Worm (Caenorhabditis elegans) whole organism, young adult: ENCODE data around the gene F27D9.12.

ENCODE experiments used
- B0019.2 ChIP-seq: fragments of 200-800 bp; sonication (Bioruptor generic); conservative IDR thresholded peaks from 2 replicates; pipeline ENCODE4 v1.3.6; 2022; ENCODE audit warnings: missing genetic modification reagents, missing genetic modification characterization, missing compliant biosample characterization
- B0035.1 ChIP-seq: sonication (generic microtip); optimal IDR thresholded peaks from 2 replicates; lab custom pipeline; 2016; ENCODE audit warnings: missing genetic modification characterization, mild to moderate bottlenecking, missing compliant biosample characterization, missing genotype, missing genetic modification reagents
- F39B2.1 ChIP-seq: fragments of 200-800 bp; sonication (Bioruptor generic); IDR thresholded peaks from 2 replicates; pipeline ENCODE4 v1.3.6; 2022; ENCODE audit warnings: missing genetic modification reagents, missing genetic modification characterization, missing compliant biosample characterization
- F49E8.2 ChIP-seq: sonication (generic microtip); optimal IDR thresholded peaks from 3 replicates; lab custom pipeline; 2017; ENCODE audit warnings: missing genetic modification characterization, mild to moderate bottlenecking, missing compliant biosample characterization, antibody characterized with exemption, moderate library complexity; ENCODE audit not compliant: insufficient read depth
- F52B5.7 ChIP-seq: sonication (generic microtip); optimal IDR thresholded peaks from 2 replicates; lab custom pipeline; 2016; ENCODE audit warnings: mild to moderate bottlenecking, missing genetic modification characterization, missing compliant biosample characterization
- F55B11.4 ChIP-seq: sonication (generic microtip); optimal IDR thresholded peaks from 2 replicates; lab custom pipeline; 2016; ENCODE audit warnings: missing compliant biosample characterization, missing genetic modification characterization, borderline replicate concordance; ENCODE audit not compliant: insufficient read depth
- F57C9.4 ChIP-seq: sonication (generic microtip); optimal IDR thresholded peaks from 2 replicates; lab custom pipeline; 2017; ENCODE audit warnings: mild to moderate bottlenecking, missing genetic modification characterization, missing compliant biosample characterization
- Y53G8AR.9 ChIP-seq: fragments of 200-800 bp; sonication (Bioruptor generic); conservative IDR thresholded peaks from 2 replicates; pipeline ENCODE4 v1.3.6; 2022; ENCODE audit warnings: missing genetic modification reagents, missing genetic modification characterization, missing compliant biosample characterization
- Y67H2A.10 ChIP-seq: fragments of 200-800 bp; sonication (Bioruptor generic); conservative IDR thresholded peaks from 2 replicates; pipeline ENCODE4 v1.3.6; 2022; ENCODE audit warnings: missing genetic modification reagents, missing genetic modification characterization, missing compliant biosample characterization
- akir-1 ChIP-seq: fragments of 200-800 bp; sonication (Bioruptor generic); optimal IDR thresholded peaks from 2 replicates; lab custom pipeline; 2018; ENCODE audit warnings: mild to moderate bottlenecking, missing genetic modification characterization, moderate library complexity, missing compliant biosample characterization
- athp-1 ChIP-seq: sonication (generic microtip); optimal IDR thresholded peaks from 2 replicates; lab custom pipeline; 2017; ENCODE audit warnings: mild to moderate bottlenecking, missing genetic modification characterization, missing compliant biosample characterization
- attf-5 ChIP-seq: fragments of 200-800 bp; sonication (Bioruptor generic); optimal IDR thresholded peaks from 2 replicates; lab custom pipeline; 2018; ENCODE audit warnings: mild to moderate bottlenecking, missing genetic modification characterization, missing compliant biosample characterization
- attf-6 ChIP-seq: fragments of 200-800 bp; sonication (Bioruptor generic); IDR thresholded peaks from 2 replicates; pipeline ENCODE4 v1.3.6; 2022; ENCODE audit warnings: missing genetic modification reagents, missing genetic modification characterization, missing compliant biosample characterization
- bed-2 ChIP-seq: fragments of 200-800 bp; sonication (Bioruptor generic); IDR thresholded peaks from 2 replicates; pipeline ENCODE4 v1.3.6; 2022; ENCODE audit warnings: missing genetic modification reagents, missing genetic modification characterization, missing compliant biosample characterization
- cebp-2 ChIP-seq: fragments of 200-800 bp; sonication (Bioruptor generic); IDR thresholded peaks from 2 replicates; pipeline ENCODE4 v1.3.6; 2022; ENCODE audit warnings: missing genetic modification characterization, missing compliant biosample characterization
- ceh-100 ChIP-seq: fragments of 200-800 bp; sonication (Bioruptor generic); IDR thresholded peaks from 2 replicates; pipeline ENCODE4 v1.3.6; 2022; ENCODE audit warnings: missing genetic modification reagents, missing genetic modification characterization, missing compliant biosample characterization
- ceh-40 ChIP-seq: fragments of 200-800 bp; sonication (Bioruptor generic); IDR thresholded peaks from 2 replicates; pipeline ENCODE4 v1.3.6; 2022; ENCODE audit warnings: missing genetic modification characterization, missing compliant biosample characterization
- ceh-79 ChIP-seq: sonication (generic microtip); optimal IDR thresholded peaks from 2 replicates; lab custom pipeline; 2017; ENCODE audit warnings: mild to moderate bottlenecking, missing genetic modification characterization, missing compliant biosample characterization
- dpff-1 ChIP-seq: sonication (generic microtip); optimal IDR thresholded peaks from 2 replicates; lab custom pipeline; 2017; ENCODE audit warnings: mild to moderate bottlenecking, missing genetic modification characterization, missing compliant biosample characterization
- egrh-3 ChIP-seq: fragments of 200-800 bp; sonication (Bioruptor generic); IDR thresholded peaks from 2 replicates; pipeline ENCODE4 v1.3.6; 2022; ENCODE audit warnings: missing genetic modification reagents, missing genetic modification characterization, missing compliant biosample characterization
- ekl-4 ChIP-seq: fragments of 200-800 bp; sonication (Bioruptor generic); IDR thresholded peaks from 2 replicates; pipeline ENCODE4 v1.3.6; 2022; ENCODE audit warnings: missing genetic modification reagents, missing genetic modification characterization, missing compliant biosample characterization
- let-526 ChIP-seq: fragments of 200-800 bp; sonication (Bioruptor generic); IDR thresholded peaks from 2 replicates; pipeline ENCODE4 v1.3.6; 2022; ENCODE audit warnings: missing genetic modification reagents, missing genetic modification characterization, missing compliant biosample characterization
- lin-26 ChIP-seq: fragments of 200-800 bp; sonication (Bioruptor generic); IDR thresholded peaks from 2 replicates; pipeline ENCODE4 v1.3.6; 2022; ENCODE audit warnings: missing genetic modification reagents, missing genetic modification characterization, missing compliant biosample characterization
- lin-40 ChIP-seq: sonication (generic microtip); optimal IDR thresholded peaks from 2 replicates; lab custom pipeline; 2016; ENCODE audit warnings: missing genetic modification characterization, mild to moderate bottlenecking, missing compliant biosample characterization, missing genotype, missing genetic modification reagents
- lir-1 ChIP-seq: fragments of 200-800 bp; sonication (Bioruptor generic); conservative IDR thresholded peaks from 2 replicates; pipeline ENCODE4 v1.3.6; 2022; ENCODE audit warnings: missing genetic modification reagents, missing genetic modification characterization, missing compliant biosample characterization
- nfya-2 ChIP-seq: fragments of 200-800 bp; sonication (Bioruptor generic); IDR thresholded peaks from 2 replicates; pipeline ENCODE4 v1.3.6; 2022; ENCODE audit warnings: missing genetic modification reagents, missing genetic modification characterization, missing compliant biosample characterization
- nhr-120 ChIP-seq: fragments of 200-800 bp; sonication (Bioruptor generic); IDR thresholded peaks from 2 replicates; pipeline ENCODE4 v1.3.6; 2022; ENCODE audit warnings: missing genetic modification characterization, missing compliant biosample characterization
- nhr-179 ChIP-seq: sonication (generic microtip); optimal IDR thresholded peaks from 2 replicates; lab custom pipeline; 2016; ENCODE audit warnings: mild to moderate bottlenecking, missing genetic modification characterization, missing compliant biosample characterization
- nhr-90 ChIP-seq: sonication (generic microtip); optimal IDR thresholded peaks from 2 replicates; lab custom pipeline; 2016; ENCODE audit warnings: missing genotype, mild to moderate bottlenecking, missing genetic modification characterization, missing compliant biosample characterization
- pbrm-1 ChIP-seq: fragments of 200-800 bp; sonication (Bioruptor generic); IDR thresholded peaks from 2 replicates; pipeline ENCODE4 v1.3.6; 2022; ENCODE audit warnings: missing genetic modification reagents, missing genetic modification characterization, missing compliant biosample characterization
- sdz-38 ChIP-seq: sonication (generic microtip); optimal IDR thresholded peaks from 2 replicates; lab custom pipeline; 2016; ENCODE audit warnings: missing genotype, missing genetic modification characterization, missing compliant biosample characterization
- sea-2 ChIP-seq: fragments of 200-800 bp; sonication (Bioruptor generic); IDR thresholded peaks from 2 replicates; pipeline ENCODE4 v1.3.6; 2022; ENCODE audit warnings: missing genetic modification characterization, missing compliant biosample characterization
- snpc-1.3 ChIP-seq: sonication (generic microtip); optimal IDR thresholded peaks from 2 replicates; lab custom pipeline; 2017; ENCODE audit warnings: missing genetic modification characterization, mild to moderate bottlenecking, missing compliant biosample characterization, antibody characterized with exemption, moderate library complexity, missing genotype, missing genetic modification reagents; ENCODE audit not compliant: insufficient read depth
- unc-130 ChIP-seq: sonication (generic microtip); optimal IDR thresholded peaks from 2 replicates; lab custom pipeline; 2016; ENCODE audit warnings: missing genetic modification reagents, missing genetic modification characterization, missing compliant biosample characterization
- unc-62 ChIP-seq: fragments of 150-350 bp; optimal IDR thresholded peaks from 2 replicates; lab custom pipeline; 2014; ENCODE audit warnings: missing biosample characterization, missing genetic modification reagents, missing genetic modification characterization
- zim-3 ChIP-seq: sonication (generic microtip); optimal IDR thresholded peaks from 2 replicates; lab custom pipeline; 2017; ENCODE audit warnings: mild to moderate bottlenecking, missing genetic modification characterization, moderate library complexity, missing compliant biosample characterization
- ztf-18 ChIP-seq: sonication (generic microtip); optimal IDR thresholded peaks from 2 replicates; lab custom pipeline; 2016; ENCODE audit warnings: missing genotype, mild to moderate bottlenecking, missing genetic modification characterization, missing compliant biosample characterization
- ztf-25 ChIP-seq: fragments of 200-800 bp; sonication (Bioruptor generic); IDR thresholded peaks from 2 replicates; pipeline ENCODE4 v1.3.6; 2022; ENCODE audit warnings: missing genetic modification reagents, missing genetic modification characterization, missing compliant biosample characterization
- ztf-3 ChIP-seq: fragments of 200-800 bp; sonication (Bioruptor generic); optimal IDR thresholded peaks from 2 replicates; lab custom pipeline; 2018; ENCODE audit warnings: mild to moderate bottlenecking, missing genetic modification characterization, missing compliant biosample characterization

The F27D9.12 gene

DNA sequence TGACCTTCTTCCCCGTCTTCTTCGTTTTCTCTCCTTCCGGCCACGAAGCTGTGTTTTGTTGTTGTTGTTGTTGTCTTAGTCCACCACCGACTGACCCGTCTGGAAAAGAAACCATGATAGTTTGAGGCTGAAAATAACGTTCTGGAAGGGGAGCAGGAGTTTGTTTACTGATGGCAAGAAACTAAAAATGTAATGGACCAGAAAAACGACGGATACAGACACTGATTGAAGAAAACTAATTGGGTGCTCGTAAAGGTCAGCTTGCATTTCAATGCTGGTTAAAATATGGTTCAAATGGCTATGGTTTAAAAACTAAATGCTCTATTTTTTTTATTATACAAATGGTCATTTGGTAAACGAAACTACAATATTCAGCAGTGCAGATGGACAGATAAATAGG lies 11.5 kb downstream of the F27D9.12 start, which contains the start of gene F26A10.2:
Gene F26A10.2 (minus strand): TSS at position 101 of the 400 bp plus-strand sequence.
- TF ChIP-seq F49E8.2 (no peak), unc-130 (GFP tag; lab: Kevin White, UChicago) (no peak), ztf-3 (GFP tag; lab: Kevin White, UChicago) (no peak), ztf-25 (GFP tag; lab: Robert Waterston, UW) (no peak), F55B11.4 (tag; lab: Kevin White, UChicago) (no peak), F57C9.4 (tag; lab: Kevin White, UChicago) (no peak), Y53G8AR.9 (GFP tag; lab: Robert Waterston, UW) (no peak), lin-40 (tag; lab: Kevin White, UChicago) (no peak), nhr-90 (tag; lab: Kevin White, UChicago) (no peak), ceh-100 (GFP tag; lab: Robert Waterston, UW) (no peak), B0035.1 (tag; lab: Kevin White, UChicago) (no peak), nhr-120 (no peak), athp-1 (tag; lab: Kevin White, UChicago) (no peak), attf-5 (GFP tag; lab: Kevin White, UChicago) (no peak), lin-26 (GFP tag; lab: Robert Waterston, UW) (no peak), ekl-4 (GFP tag; lab: Robert Waterston, UW) (no peak), B0019.2 (GFP tag; lab: Robert Waterston, UW) (no peak), nhr-179 (tag; lab: Kevin White, UChicago) (no peak)
- TF ChIP-seq, all 124 proteins: peak for 0

DNA sequence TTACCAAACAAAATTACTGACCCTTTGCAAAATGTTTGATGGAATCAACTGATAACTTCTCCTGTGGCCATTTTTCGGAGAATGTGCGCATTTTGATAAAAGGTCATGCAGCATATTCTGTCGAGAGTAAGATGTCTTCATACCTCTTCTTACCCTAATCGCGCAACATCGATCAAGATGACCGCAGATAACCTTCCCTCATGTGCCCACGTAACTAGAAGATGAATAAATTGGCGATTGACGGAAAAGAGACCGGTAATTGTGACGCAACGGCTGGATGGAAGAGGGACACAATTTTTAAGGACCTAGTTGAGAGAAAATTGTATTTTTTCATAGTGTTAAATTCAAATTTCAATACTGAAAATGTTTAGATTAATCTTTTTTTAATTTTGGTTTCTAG lies 16.0 kb downstream of the F27D9.12 start:
- TF ChIP-seq Y67H2A.10 (GFP tag; lab: Robert Waterston, UW), result no peak
- no peak for TF ChIP-seq F39B2.1 (GFP tag; lab: Robert Waterston, UW)
- TF ChIP-seq athp-1 (tag; lab: Kevin White, UChicago), result no peak
- no peak for TF ChIP-seq dpff-1 (tag; lab: Kevin White, UChicago)
- no peak for TF ChIP-seq ceh-40
- TF ChIP-seq F52B5.7 (tag; lab: Kevin White, UChicago), result no peak
- TF ChIP-seq lir-1 (GFP tag; lab: Robert Waterston, UW), result no peak
- no peak for TF ChIP-seq ztf-18 (tag; lab: Kevin White, UChicago)
- TF ChIP-seq, all 124 proteins: peak for 0

DNA sequence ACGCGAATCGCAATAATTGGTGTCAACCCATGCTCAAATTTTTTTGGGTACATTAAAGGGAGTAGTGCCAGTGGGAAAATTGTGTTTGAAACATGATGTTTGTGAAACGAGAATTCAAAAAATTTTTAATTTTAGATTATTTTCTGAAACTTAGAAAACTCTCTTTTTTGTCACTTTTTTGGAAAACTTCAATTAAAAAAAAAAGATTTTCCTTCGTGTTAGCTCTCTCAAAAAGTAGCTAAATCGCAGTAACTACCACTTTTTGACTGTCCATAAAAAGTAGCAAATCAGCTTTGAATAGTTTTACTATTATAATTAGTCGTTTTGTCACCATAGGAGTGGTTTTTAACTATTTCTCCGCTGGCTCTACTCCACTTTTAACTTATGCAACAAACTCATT lies 16.4 kb downstream of the F27D9.12 start:
- TF ChIP-seq sea-2 (no peak), zim-3 (tag; lab: Kevin White, UChicago) (no peak), sdz-38 (no peak), cebp-2 (GFP tag; lab: Robert Waterston, UW) (no peak), bed-2 (GFP tag; lab: Robert Waterston, UW) (no peak), unc-62 (no peak), let-526 (GFP tag; lab: Robert Waterston, UW) (no peak), ceh-79 (no peak), ceh-40 (no peak), unc-130 (GFP tag; lab: Kevin White, UChicago) (no peak), nfya-2 (no peak)

DNA sequence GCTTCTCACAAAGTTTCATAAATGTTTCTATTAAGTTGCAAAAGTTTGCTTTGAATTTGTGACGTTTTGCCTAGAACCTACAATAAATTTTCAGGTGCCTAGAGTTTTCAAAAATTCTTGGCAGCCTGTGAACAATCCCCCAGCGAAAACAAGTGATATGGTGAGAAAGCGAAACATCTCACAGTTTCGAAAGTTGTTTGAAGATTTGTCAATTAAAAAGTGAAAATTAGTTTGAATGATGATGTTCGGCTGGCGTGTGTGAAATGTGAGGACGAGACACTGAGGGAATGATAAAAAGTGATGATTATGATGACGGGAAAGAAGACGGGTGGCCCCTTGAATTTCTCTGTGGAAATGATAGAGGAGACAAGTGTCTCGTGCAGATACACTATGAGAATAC lies 18.0 kb downstream of the F27D9.12 start:
- TF ChIP-seq F39B2.1 (GFP tag; lab: Robert Waterston, UW), result no peak
- TF ChIP-seq snpc-1.3, result no peak
- TF ChIP-seq egrh-3 (GFP tag; lab: Robert Waterston, UW), result no peak
- no peak for TF ChIP-seq akir-1 (GFP tag; lab: Kevin White, UChicago)
- no peak for TF ChIP-seq attf-6 (GFP tag; lab: Robert Waterston, UW)
- no peak for TF ChIP-seq pbrm-1 (GFP tag; lab: Robert Waterston, UW)
- TF ChIP-seq, all 124 proteins: peak for 0
